Fruit fly (Drosophila melanogaster): ENCODE measurements around the gene PIG-F.

PIG-F gene

dm6 chr3L:19563014-19563413 lies 49.2 kb upstream of the PIG-F start (continued):
- TF ChIP-seq cg (GFP tag; optimal IDR thresholded peaks at IDR 0.05): no peak

DNA sequence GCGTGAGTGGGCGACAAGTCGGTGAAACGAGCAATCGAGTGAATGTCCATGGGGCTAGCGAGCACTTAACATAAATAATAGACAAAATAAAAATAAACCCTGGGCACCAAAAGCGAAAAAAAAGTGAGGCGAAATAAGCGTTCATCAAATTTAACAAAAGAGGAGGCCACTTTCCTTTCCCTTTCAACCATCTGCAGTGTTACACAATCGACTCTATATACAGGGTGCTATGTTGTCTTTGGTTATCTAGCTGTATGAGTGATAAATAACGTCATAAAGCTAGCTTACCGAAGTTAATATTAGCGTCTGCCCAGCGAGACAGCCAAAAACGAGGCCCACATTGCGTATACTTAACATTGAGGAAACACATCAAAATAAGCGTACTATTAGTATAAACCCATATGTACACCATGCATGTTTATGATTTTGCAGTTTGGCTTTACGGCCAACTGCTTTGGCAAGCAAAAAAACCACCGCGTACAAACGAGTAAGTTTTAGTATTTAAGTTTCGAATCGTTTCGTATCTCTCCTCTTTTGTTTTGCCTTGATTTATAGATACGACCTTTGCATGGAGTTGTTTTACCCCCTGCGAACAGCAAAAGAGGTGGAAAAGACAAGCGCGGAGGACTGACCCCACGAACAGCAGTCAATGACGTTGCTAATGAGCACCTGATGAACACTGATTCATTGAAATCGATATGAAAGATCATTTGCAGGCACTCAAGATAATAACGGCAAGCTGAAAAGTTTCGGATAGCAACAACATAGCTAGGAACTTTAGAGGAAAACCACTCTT lies 47.2 kb upstream of the PIG-F start:
- TF ChIP-seq ken (GFP tag; IDR thresholded peaks at IDR 0.05): 0 out of 3 replicates have a peak, but pooled peaks have one; percentile 18
- TF ChIP-seq Pdp1 (GFP tag; optimal IDR thresholded peaks at IDR 0.05): peak in 1 of 2 experiments; percentile 65
- TF ChIP-seq CG1602 (GFP tag; optimal IDR thresholded peaks at IDR 0.05): no peak
- no peak for TF ChIP-seq CG16815 (GFP tag; optimal IDR thresholded peaks at IDR 0.05)
- TF ChIP-seq sug (tag; optimal IDR thresholded peaks at IDR 0.05): peak; percentile 73
- peak in 1 of 2 experiments; percentile 75 for TF ChIP-seq eve (GFP tag; optimal IDR thresholded peaks at IDR 0.05)
- peak; percentile 75 for TF ChIP-seq Awh (GFP tag; IDR thresholded peaks at IDR 0.05)
- TF ChIP-seq CG31388 (GFP tag; optimal IDR thresholded peaks at IDR 0.05): no peak
- 0 out of 2 replicates have a peak, but pooled peaks have one; percentile 8 for TF ChIP-seq CG10366 (GFP tag; IDR thresholded peaks at IDR 0.05)
- peak; percentile 62 for TF ChIP-seq Blimp-1 (GFP tag; optimal IDR thresholded peaks at IDR 0.05)
- TF ChIP-seq sens (GFP tag): peak; percentile 48
- TF ChIP-seq CG11093 (GFP tag; IDR thresholded peaks at IDR 0.05): no peak
- TF ChIP-seq Med (GFP tag): peak; percentile 50

DNA sequence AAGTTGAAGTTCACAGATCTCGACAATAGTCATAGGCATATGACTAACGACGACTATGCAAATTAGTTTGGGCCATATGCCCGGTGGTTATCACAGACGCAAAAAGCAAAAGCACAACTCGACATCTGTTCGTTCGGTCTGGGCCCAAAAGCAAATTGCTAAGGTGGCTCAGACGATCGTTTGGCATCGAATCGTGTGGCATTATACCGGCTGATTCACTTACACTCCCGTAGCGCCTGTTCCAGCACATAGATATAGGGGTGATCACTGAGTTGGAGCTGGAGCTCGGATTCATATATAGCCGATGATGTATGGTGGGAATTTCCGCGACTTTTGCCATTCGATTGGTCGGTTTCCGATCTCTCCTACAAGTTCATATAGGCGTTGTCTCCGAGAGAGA lies 46.1 kb upstream of the PIG-F start:
- TF ChIP-seq slp2 (GFP tag; optimal IDR thresholded peaks at IDR 0.05): no peak
- no peak for TF ChIP-seq CG4328 (GFP tag; optimal IDR thresholded peaks at IDR 0.05)
- TF ChIP-seq Fer2 (tag; optimal IDR thresholded peaks at IDR 0.05): no peak
- no peak for TF ChIP-seq Nf-YC (tag; optimal IDR thresholded peaks at IDR 0.05)
- 0 out of 3 replicates have a peak, but pooled peaks have one; percentile 37 for TF ChIP-seq Dbx (GFP tag; IDR thresholded peaks at IDR 0.05)
- TF ChIP-seq dan (GFP tag; IDR thresholded peaks at IDR 0.05): no peak
- peak; percentile 11 for TF ChIP-seq Nf-YB (GFP tag; optimal IDR thresholded peaks at IDR 0.05)
- TF ChIP-seq CG14667 (GFP tag; IDR thresholded peaks at IDR 0.05): no peak
- no peak for TF ChIP-seq klu (GFP tag; IDR thresholded peaks at IDR 0.05)
- peak; percentile 53 for TF ChIP-seq Ets65A (GFP tag)
- TF ChIP-seq grau (tag; optimal IDR thresholded peaks at IDR 0.05): no peak
- no peak for TF ChIP-seq Camta (GFP tag; optimal IDR thresholded peaks at IDR 0.05)
- TF ChIP-seq Med (GFP tag): peak; percentile 48
- no peak for TF ChIP-seq CG10431 (GFP tag; optimal IDR thresholded peaks at IDR 0.05)
- peak; percentile 3 for TF ChIP-seq CG10543 (GFP tag; optimal IDR thresholded peaks at IDR 0.05)
- peak; percentile 31 for TF ChIP-seq abd-A (tag; optimal IDR thresholded peaks at IDR 0.05)
- no peak for TF ChIP-seq CG3281 (GFP tag; optimal IDR thresholded peaks at IDR 0.05)
- no peak for TF ChIP-seq Neu2 (GFP tag; optimal IDR thresholded peaks at IDR 0.05; ENCODE audit: borderline replicate concordance)
- no peak for TF ChIP-seq crp (GFP tag; optimal IDR thresholded peaks at IDR 0.05)
- TF ChIP-seq Atf6 (GFP tag; IDR thresholded peaks at IDR 0.05): no peak
- no peak for TF ChIP-seq CG6689 (GFP tag; IDR thresholded peaks at IDR 0.05)
- no peak for TF ChIP-seq CG8478 (optimal IDR thresholded peaks at IDR 0.05)
- TF ChIP-seq BtbVII (GFP tag; optimal IDR thresholded peaks at IDR 0.05): no peak
- no peak for TF ChIP-seq yki (optimal IDR thresholded peaks at IDR 0.05)
- TF ChIP-seq CG10462 (GFP tag; optimal IDR thresholded peaks at IDR 0.05): no peak
- peak; percentile 69; the same call in 1 of the 4 replicates for TF ChIP-seq chinmo (GFP tag; IDR thresholded peaks at IDR 0.05; ENCODE audit: partially characterized antibody)
- no peak for TF ChIP-seq GATAe (GFP tag; conservative IDR thresholded peaks at IDR 0.05)
- no peak for TF ChIP-seq Ada2b (GFP tag; IDR thresholded peaks at IDR 0.05)
- TF ChIP-seq CG15601 (tag; optimal IDR thresholded peaks at IDR 0.05): no peak
- peak; percentile 71; the same call in 1 of the 3 replicates for TF ChIP-seq CG2199 (GFP tag; IDR thresholded peaks at IDR 0.05)
- TF ChIP-seq ap (GFP tag; IDR thresholded peaks at IDR 0.05): no peak
- TF ChIP-seq CG13894 (tag; optimal IDR thresholded peaks at IDR 0.05): peak; percentile 100
- TF ChIP-seq CG12391 (tag; optimal IDR thresholded peaks at IDR 0.05): no peak
- TF ChIP-seq vvl (GFP tag; IDR thresholded peaks at IDR 0.05): peak; percentile 68
- TF ChIP-seq gce (GFP tag; IDR thresholded peaks at IDR 0.05): no peak

All from whole organism, embryonic.